Worm (Caenorhabditis elegans): Measurements from ENCODE around the gene hpo-34.
A peak's percentile ranks its signal among the peaks of the same experiment; 100 is the strongest.

The hpo-34 gene

DNA sequence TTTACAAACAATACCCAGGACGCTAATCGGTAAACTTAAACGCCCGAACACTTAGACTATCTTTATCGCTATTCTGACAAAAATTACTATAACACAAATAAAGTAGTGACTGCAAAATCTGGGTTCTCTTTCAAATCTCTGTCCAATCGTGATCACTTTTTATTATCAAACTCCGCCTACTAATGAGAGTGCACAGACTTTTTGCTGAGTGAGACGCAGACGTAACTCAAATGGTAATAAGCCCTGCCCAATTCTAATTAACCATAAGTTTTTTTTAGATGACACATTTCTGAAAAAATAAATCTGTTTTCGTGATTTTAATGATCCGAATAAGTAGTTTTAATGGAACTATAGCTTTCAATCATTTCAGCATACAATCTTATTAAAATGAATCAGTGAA lies 46.5 kb downstream of the hpo-34 start:
- TF ChIP-seq nfya-1 (tag; optimal IDR thresholded peaks at IDR 0.05; ENCODE audit: insufficient read depth) (peak; percentile 57), daf-12 (tag; optimal IDR thresholded peaks at IDR 0.05) (no peak), pha-4 (tag; optimal IDR thresholded peaks at IDR 0.05) (peak; percentile 32)

ce11 chrX:11471893-11472292 lies 47.0 kb downstream of the hpo-34 start:
- peak; percentile 26 for TF ChIP-seq fkh-10 (GFP tag; optimal IDR thresholded peaks at IDR 0.05)
- peak; percentile 24 for TF ChIP-seq nhr-43 (tag; optimal IDR thresholded peaks at IDR 0.05; ENCODE audit: poor library complexity, severe bottlenecking)
- no peak for TF ChIP-seq ceh-82 (tag; optimal IDR thresholded peaks at IDR 0.05)
- TF ChIP-seq nhr-25 (tag; optimal IDR thresholded peaks at IDR 0.05) = no peak
- TF ChIP-seq egl-27 (tag; optimal IDR thresholded peaks at IDR 0.05) = peak; percentile 4
- TF ChIP-seq daf-12 (tag; optimal IDR thresholded peaks at IDR 0.05) = no peak
- TF ChIP-seq mml-1 (tag; optimal IDR thresholded peaks at IDR 0.05) = no peak
- no peak for TF ChIP-seq nhr-67 (tag; optimal IDR thresholded peaks at IDR 0.05)
- no peak for TF ChIP-seq elt-3 (tag; optimal IDR thresholded peaks at IDR 0.05)
- peak; percentile 71 for TF ChIP-seq jun-1 (tag; optimal IDR thresholded peaks at IDR 0.05)
- no peak for TF ChIP-seq fkh-2 (tag; optimal IDR thresholded peaks at IDR 0.05)
- TF ChIP-seq nhr-77 (tag; optimal IDR thresholded peaks at IDR 0.05) = no peak
- TF ChIP-seq nfya-1 (tag; optimal IDR thresholded peaks at IDR 0.05; ENCODE audit: insufficient read depth) = peak; percentile 73
- TF ChIP-seq unc-39 (tag; optimal IDR thresholded peaks at IDR 0.05) = no peak
- peak; percentile 46 for TF ChIP-seq unc-62 (GFP tag; optimal IDR thresholded peaks at IDR 0.05)
- TF ChIP-seq ceh-16 (tag; optimal IDR thresholded peaks at IDR 0.05) = no peak
- peak; percentile 34 for TF ChIP-seq nhr-23 (tag; optimal IDR thresholded peaks at IDR 0.05)
- TF ChIP-seq snpc-4 (tag; optimal IDR thresholded peaks at IDR 0.05) = peak; percentile 67
- no peak for TF ChIP-seq fos-1 (tag; optimal IDR thresholded peaks at IDR 0.05)
- no peak for TF ChIP-seq nhr-12 (tag; optimal IDR thresholded peaks at IDR 0.05)
- no peak for TF ChIP-seq ZK546.5 (tag; optimal IDR thresholded peaks at IDR 0.05)
- TF ChIP-seq skn-1 (tag; optimal IDR thresholded peaks at IDR 0.05) = peak; percentile 69
- TF ChIP-seq pqm-1 (tag; optimal IDR thresholded peaks at IDR 0.05) = no peak
- TF ChIP-seq ama-1 (optimal IDR thresholded peaks at IDR 0.05) = peak; percentile 66
- no peak for TF ChIP-seq R02D3.7 (tag; optimal IDR thresholded peaks at IDR 0.05)
- no peak for TF ChIP-seq nhr-76 (tag; optimal IDR thresholded peaks at IDR 0.05)
- TF ChIP-seq lsy-12 (tag; optimal IDR thresholded peaks at IDR 0.05) = peak; percentile 33
- TF ChIP-seq ztf-4 (tag; optimal IDR thresholded peaks at IDR 0.05) = no peak
- no peak for TF ChIP-seq sea-2 (GFP tag; optimal IDR thresholded peaks at IDR 0.05)
- peak; percentile 8 for TF ChIP-seq lin-15B (tag; optimal IDR thresholded peaks at IDR 0.05)
- no peak for TF ChIP-seq ceh-9 (tag; optimal IDR thresholded peaks at IDR 0.05)
- no peak for TF ChIP-seq nhr-237 (tag; optimal IDR thresholded peaks at IDR 0.05)
- peak; percentile 77 for TF ChIP-seq mdl-1 (tag; optimal IDR thresholded peaks at IDR 0.05)
- peak; percentile 34 for TF ChIP-seq hmg-11 (tag; optimal IDR thresholded peaks at IDR 0.05)
- peak; percentile 40 for TF ChIP-seq zag-1 (tag; optimal IDR thresholded peaks at IDR 0.05)
- TF ChIP-seq ztf-11 (tag; optimal IDR thresholded peaks at IDR 0.05) = no peak
- no peak for TF ChIP-seq pha-4 (tag; optimal IDR thresholded peaks at IDR 0.05)
- peak; percentile 91 for TF ChIP-seq lin-39 (tag; optimal IDR thresholded peaks at IDR 0.05)
- TF ChIP-seq tbx-2 (tag; optimal IDR thresholded peaks at IDR 0.05) = peak; percentile 32
- TF ChIP-seq nhr-11 (tag; optimal IDR thresholded peaks at IDR 0.05) = no peak
- peak; percentile 47 for TF ChIP-seq egl-5 (tag; optimal IDR thresholded peaks at IDR 0.05)
- no peak for TF ChIP-seq eor-1 (tag; optimal IDR thresholded peaks at IDR 0.05)
- no peak for TF ChIP-seq aly-2 (tag; optimal IDR thresholded peaks at IDR 0.05)
- peak; percentile 27 for TF ChIP-seq elt-2 (tag; optimal IDR thresholded peaks at IDR 0.05)
- TF ChIP-seq nhr-28 (tag; optimal IDR thresholded peaks at IDR 0.05) = no peak
- TF ChIP-seq elt-1 (tag; optimal IDR thresholded peaks at IDR 0.05) = peak; percentile 18
- TF ChIP-seq ceh-28 (tag; optimal IDR thresholded peaks at IDR 0.05) = no peak

Data from whole organism, L3 larva.